Worm (Caenorhabditis elegans) whole organism, L2 larva: ENCODE measurements around the gene ekl-6.
A peak's percentile ranks its signal among the peaks of the same experiment; 100 is the strongest.

Experiments
- F13H6.1 ChIP-seq: sonication (generic microtip); optimal IDR thresholded peaks from 2 replicates; lab custom pipeline; 2016; ENCODE audit warnings: missing genetic modification characterization, missing compliant biosample characterization
- nhr-11 ChIP-seq: fragments of 150-350 bp; optimal IDR thresholded peaks from 2 replicates; lab custom pipeline; 2014; ENCODE audit warnings: missing biosample characterization, missing genetic modification characterization
- unc-39 ChIP-seq: fragments of 150-350 bp; optimal IDR thresholded peaks from 2 replicates; lab custom pipeline; 2014; ENCODE audit warnings: missing biosample characterization, missing genetic modification characterization
- unc-62 ChIP-seq: fragments of 150-350 bp; optimal IDR thresholded peaks from 2 replicates; lab custom pipeline; 2014; ENCODE audit warnings: missing biosample characterization, missing genetic modification reagents, missing genetic modification characterization

ce11 chrIII:10094538-10094937 lies 30.3 kb downstream of the ekl-6 start:
- no peak for TF ChIP-seq unc-62
- peak; percentile 54 for TF ChIP-seq F13H6.1 (tag; lab: Kevin White, UChicago)
- TF ChIP-seq nhr-11 = no peak
- TF ChIP-seq unc-39 (tag; lab: Kevin White, UChicago) = no peak
